Fruit fly (Drosophila melanogaster) whole organism, prepupa: ENCODE data around the gene Mp.

ENCODE experiments used
- Blimp-1 ChIP-seq: fragments of 200-800 bp; sonication (Bioruptor generic); optimal IDR thresholded peaks from 3 replicates; lab custom pipeline; 2017; ENCODE audit warnings: missing biosample characterization, missing genetic modification characterization, mild to moderate bottlenecking, moderate library complexity, missing genetic modification reagents
- CG10669 ChIP-seq: fragments of 200-800 bp; sonication (Bioruptor generic); optimal IDR thresholded peaks from 3 replicates; lab custom pipeline; 2018; ENCODE audit warnings: missing biosample characterization, mild to moderate bottlenecking, missing genetic modification characterization, moderate library complexity
- CG11762 ChIP-seq: fragments of 200-800 bp; sonication (Bioruptor generic); optimal IDR thresholded peaks from 3 replicates; lab custom pipeline; 2016; ENCODE audit warnings: missing biosample characterization, missing genetic modification characterization; ENCODE audit not compliant: insufficient read depth
- CG11902 ChIP-seq: fragments of 200-800 bp; sonication (Bioruptor generic); optimal IDR thresholded peaks from 3 replicates; lab custom pipeline; 2016; ENCODE audit warnings: missing biosample characterization, missing genetic modification characterization
- CG1621 ChIP-seq: fragments of 200-800 bp; sonication (Bioruptor generic); optimal IDR thresholded peaks from 3 replicates; lab custom pipeline; 2018; ENCODE audit warnings: missing biosample characterization, mild to moderate bottlenecking, missing genetic modification characterization
- CG16779 ChIP-seq: fragments of 200-800 bp; sonication (Bioruptor generic); optimal IDR thresholded peaks from 3 replicates; lab custom pipeline; 2017; ENCODE audit warnings: missing biosample characterization, mild to moderate bottlenecking, missing genetic modification characterization
- CG3032 ChIP-seq: fragments of 200-800 bp; optimal IDR thresholded peaks from 2 replicates; lab custom pipeline; 2019; ENCODE audit warnings: missing biosample characterization, mild to moderate bottlenecking, missing genetic modification characterization, moderate library complexity
- CG32006 ChIP-seq: fragments of 200-800 bp; sonication (Bioruptor generic); optimal IDR thresholded peaks from 3 replicates; lab custom pipeline; 2017; ENCODE audit warnings: missing biosample characterization, mild to moderate bottlenecking, missing genetic modification characterization
- CG34406 ChIP-seq: fragments of 200-800 bp; sonication (Bioruptor generic); optimal IDR thresholded peaks from 3 replicates; lab custom pipeline; 2016; ENCODE audit warnings: missing biosample characterization, missing genetic modification characterization
- CG3919 ChIP-seq: fragments of 200-800 bp; sonication (Bioruptor generic); optimal IDR thresholded peaks from 3 replicates; lab custom pipeline; 2016; ENCODE audit warnings: missing biosample characterization, missing genetic modification characterization
- CG4318 ChIP-seq: fragments of 200-800 bp; sonication (Bioruptor generic); optimal IDR thresholded peaks from 3 replicates; lab custom pipeline; 2017; ENCODE audit warnings: missing biosample characterization, mild to moderate bottlenecking, missing genetic modification characterization
- CG6163 ChIP-seq: fragments of 200-800 bp; sonication (Bioruptor generic); IDR thresholded peaks from 3 replicates; pipeline ENCODE4 v1.3.6; 2022; ENCODE audit warnings: missing biosample characterization, missing genetic modification characterization
- CG6276 ChIP-seq: fragments of 200-800 bp; sonication (Bioruptor generic); optimal IDR thresholded peaks from 2 replicates; lab custom pipeline; 2017; ENCODE audit warnings: missing biosample characterization, mild to moderate bottlenecking, missing genetic modification characterization
- CG6792 ChIP-seq: fragments of 200-800 bp; sonication (Bioruptor generic); optimal IDR thresholded peaks from 3 replicates; lab custom pipeline; 2016; ENCODE audit warnings: missing biosample characterization, missing genetic modification characterization
- CG6808 ChIP-seq: fragments of 200-800 bp; sonication (Bioruptor generic); optimal IDR thresholded peaks from 3 replicates; lab custom pipeline; 2017; ENCODE audit warnings: missing biosample characterization, missing genetic modification characterization, mild to moderate bottlenecking, moderate library complexity, missing genetic modification reagents
- CG6854 ChIP-seq: fragments of 200-800 bp; sonication (Bioruptor generic); optimal IDR thresholded peaks from 2 replicates; lab custom pipeline; 2017; ENCODE audit warnings: missing biosample characterization, mild to moderate bottlenecking, missing genetic modification characterization
- CG7368 ChIP-seq: fragments of 200-800 bp; sonication (Bioruptor generic); optimal IDR thresholded peaks from 3 replicates; lab custom pipeline; 2016; ENCODE audit warnings: missing biosample characterization, missing genetic modification characterization
- CG9139 ChIP-seq: fragments of 200-800 bp; sonication (Bioruptor generic); optimal IDR thresholded peaks from 3 replicates; lab custom pipeline; 2017; ENCODE audit warnings: missing biosample characterization, mild to moderate bottlenecking, missing genetic modification characterization
- Eip75B ChIP-seq: fragments of 200-800 bp; sonication (Bioruptor generic); optimal IDR thresholded peaks from 3 replicates; lab custom pipeline; 2016; ENCODE audit warnings: missing biosample characterization, missing genetic modification characterization
- Eip78C ChIP-seq: fragments of 200-800 bp; sonication (Bioruptor generic); peaks from one replicate; lab custom pipeline; 2016; ENCODE audit warnings: missing biosample characterization, missing genetic modification characterization
- Eip93F ChIP-seq: fragments of 200-800 bp; sonication (Bioruptor generic); optimal IDR thresholded peaks from 2 replicates; lab custom pipeline; 2016; ENCODE audit warnings: missing biosample characterization, mild to moderate bottlenecking, missing genetic modification characterization
- Ets21C ChIP-seq: fragments of 200-800 bp; sonication (Bioruptor generic); optimal IDR thresholded peaks from 3 replicates; lab custom pipeline; 2016; ENCODE audit warnings: missing biosample characterization, missing genetic modification characterization
- Ets96B ChIP-seq: fragments of 200-800 bp; optimal IDR thresholded peaks from 2 replicates; lab custom pipeline; 2019; ENCODE audit warnings: missing biosample characterization, mild to moderate bottlenecking, missing genetic modification characterization, moderate library complexity
- Hr38 ChIP-seq: sonication (Bioruptor generic); optimal IDR thresholded peaks from 2 replicates; lab custom pipeline; 2016; ENCODE audit warnings: missing biosample characterization, missing genetic modification characterization
- Hr39 ChIP-seq: fragments of 200-800 bp; sonication (Bioruptor generic); optimal IDR thresholded peaks from 2 replicates; lab custom pipeline; 2016; ENCODE audit warnings: missing biosample characterization, missing genetic modification characterization
- Met ChIP-seq: fragments of 200-800 bp; sonication (Bioruptor generic); optimal IDR thresholded peaks from 3 replicates; lab custom pipeline; 2016; ENCODE audit warnings: missing biosample characterization, missing genetic modification characterization
- OdsH ChIP-seq: fragments of 200-800 bp; sonication (Bioruptor generic); optimal IDR thresholded peaks from 3 replicates; lab custom pipeline; 2016; ENCODE audit warnings: missing biosample characterization, missing genetic modification characterization
- Smox ChIP-seq: fragments of 200-800 bp; sonication (Bioruptor generic); optimal IDR thresholded peaks from 3 replicates; lab custom pipeline; 2016; ENCODE audit warnings: missing biosample characterization, missing genetic modification characterization
- Sox102F ChIP-seq: fragments of 200-800 bp; sonication (Bioruptor generic); optimal IDR thresholded peaks from 2 replicates; lab custom pipeline; 2016; ENCODE audit warnings: missing biosample characterization, mild to moderate bottlenecking, missing genetic modification characterization
- Sox14 ChIP-seq: fragments of 200-800 bp; sonication (Bioruptor generic); optimal IDR thresholded peaks from 3 replicates; lab custom pipeline; 2016; ENCODE audit warnings: missing biosample characterization, missing genetic modification characterization
- Sox15 ChIP-seq: fragments of 200-800 bp; sonication (Bioruptor generic); optimal IDR thresholded peaks from 3 replicates; lab custom pipeline; 2016; ENCODE audit warnings: missing biosample characterization, missing genetic modification characterization
- achi ChIP-seq: fragments of 200-800 bp; sonication (Bioruptor generic); optimal IDR thresholded peaks from 3 replicates; lab custom pipeline; 2016; ENCODE audit warnings: missing biosample characterization, missing genetic modification characterization
- acj6 ChIP-seq: fragments of 200-800 bp; sonication (Bioruptor generic); optimal IDR thresholded peaks from 3 replicates; lab custom pipeline; 2016; ENCODE audit warnings: missing biosample characterization, missing genetic modification characterization
- cyc ChIP-seq: fragments of 200-800 bp; sonication (Bioruptor generic); optimal IDR thresholded peaks from 3 replicates; lab custom pipeline; 2016; ENCODE audit warnings: missing biosample characterization, missing genetic modification characterization
- dac ChIP-seq: fragments of 200-800 bp; sonication (Bioruptor generic); optimal IDR thresholded peaks from 2 replicates; lab custom pipeline; 2017; ENCODE audit warnings: missing biosample characterization, mild to moderate bottlenecking, missing genetic modification characterization
- dsx ChIP-seq: fragments of 200-800 bp; optimal IDR thresholded peaks from 3 replicates; lab custom pipeline; 2019; ENCODE audit warnings: missing biosample characterization, mild to moderate bottlenecking, missing genetic modification characterization, moderate library complexity; ENCODE audit not compliant: poor library complexity, severe bottlenecking
- eg ChIP-seq: fragments of 200-800 bp; sonication (Bioruptor generic); IDR thresholded peaks from 3 replicates; pipeline ENCODE4 v1.3.6; 2022; ENCODE audit warnings: missing biosample characterization, missing genetic modification characterization
- esn ChIP-seq: fragments of 200-800 bp; sonication (Bioruptor generic); optimal IDR thresholded peaks from 2 replicates; lab custom pipeline; 2016; ENCODE audit warnings: missing biosample characterization, mild to moderate bottlenecking, missing genetic modification characterization, moderate library complexity
- fd59A ChIP-seq: fragments of 200-800 bp; sonication (Bioruptor generic); optimal IDR thresholded peaks from 2 replicates; lab custom pipeline; 2017; ENCODE audit warnings: missing biosample characterization, mild to moderate bottlenecking, missing genetic modification characterization, missing genetic modification reagents
- fd85E ChIP-seq: fragments of 200-800 bp; sonication (Bioruptor generic); optimal IDR thresholded peaks from 3 replicates; lab custom pipeline; 2016; ENCODE audit warnings: missing biosample characterization, missing genetic modification characterization
- fkh ChIP-seq: fragments of 200-800 bp; sonication (Bioruptor generic); optimal IDR thresholded peaks from 3 replicates; lab custom pipeline; 2017; ENCODE audit warnings: missing biosample characterization, mild to moderate bottlenecking, missing genetic modification characterization, moderate library complexity
- lz ChIP-seq: fragments of 200-800 bp; sonication (Bioruptor generic); optimal IDR thresholded peaks from 3 replicates; lab custom pipeline; 2016; ENCODE audit warnings: missing biosample characterization, missing genetic modification characterization
- net ChIP-seq: fragments of 200-800 bp; sonication (Bioruptor generic); optimal IDR thresholded peaks from 3 replicates; lab custom pipeline; 2016; ENCODE audit warnings: missing biosample characterization, missing genetic modification characterization
- pdm3 ChIP-seq: fragments of 200-800 bp; sonication (Bioruptor generic); optimal IDR thresholded peaks from 3 replicates; lab custom pipeline; 2016; ENCODE audit warnings: missing biosample characterization, missing genetic modification characterization
- salr ChIP-seq, 2 experiments: fragments of 200-800 bp; sonication (Bioruptor generic); optimal IDR thresholded peaks; 3 replicates each; lab custom pipeline; 2016 to 2018; ENCODE audit warnings: missing biosample characterization in 2 of 2, missing genetic modification characterization in 2 of 2, mild to moderate bottlenecking in 1 of 2
- spab ChIP-seq: fragments of 200-800 bp; sonication (Bioruptor generic); optimal IDR thresholded peaks from 2 replicates; lab custom pipeline; 2017; ENCODE audit warnings: missing biosample characterization, mild to moderate bottlenecking, missing genetic modification characterization, missing genetic modification reagents
- topi ChIP-seq: fragments of 200-800 bp; sonication (Bioruptor generic); optimal IDR thresholded peaks from 3 replicates; lab custom pipeline; 2016; ENCODE audit warnings: missing biosample characterization, missing genetic modification characterization
- vri ChIP-seq: fragments of 200-800 bp; sonication (Bioruptor generic); optimal IDR thresholded peaks from 3 replicates; lab custom pipeline; 2016; ENCODE audit warnings: missing biosample characterization, mild to moderate bottlenecking, missing genetic modification characterization

Gene Mp

dm6 chr3L:7094548-7095072 is 96.0 kb downstream of the Mp start, which contains the start of gene form3:
Gene form3 (plus strand): TSS chr3L:7094818.
- TF ChIP-seq fd59A (no peak), Eip78C (GFP tag; lab: Kevin White, UChicago) (peak; percentile 29), dsx (GFP tag; lab: Kevin White, UChicago) (peak; percentile 6), CG6163 (GFP tag; lab: Robert Waterston, UW) (peak; percentile 39; the same call in 1 of the 3 replicates), CG6854 (GFP tag; lab: Kevin White, UChicago) (peak; percentile 38), CG1621 (peak; percentile 86), CG11762 (no peak)

DNA sequence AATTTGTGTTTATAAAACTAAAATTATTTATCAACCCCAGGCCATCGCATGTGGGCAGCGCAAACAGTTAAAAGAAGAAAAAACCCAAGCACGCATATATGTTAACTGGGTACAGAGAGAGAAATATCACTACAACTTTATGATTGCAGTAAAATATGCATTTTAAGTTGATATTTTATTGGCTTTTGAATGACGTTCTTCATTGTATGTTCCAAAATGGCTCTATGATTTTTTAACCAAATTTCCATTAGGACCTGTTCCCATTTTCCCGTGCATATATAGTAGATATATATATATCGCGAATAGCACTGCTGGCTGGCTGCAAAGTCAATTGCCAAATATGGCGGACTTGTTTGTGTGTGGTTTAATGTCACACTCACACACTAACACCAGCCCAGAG is 97.9 kb downstream of the Mp start:
- TF ChIP-seq CG6808 (GFP tag; lab: Kevin White, UChicago) = no peak
- TF ChIP-seq achi (GFP tag; lab: Kevin White, UChicago) = no peak
- no peak for TF ChIP-seq dac
- TF ChIP-seq acj6 (GFP tag; lab: Kevin White, UChicago) = peak; percentile 10
- no peak for TF ChIP-seq CG7368 (GFP tag; lab: Kevin White, UChicago)
- TF ChIP-seq CG6276 (GFP tag; lab: Kevin White, UChicago) = peak; percentile 33
- TF ChIP-seq Eip93F (GFP tag; lab: Kevin White, UChicago) = no peak
- peak; percentile 3 for TF ChIP-seq Met (GFP tag; lab: Kevin White, UChicago)
- TF ChIP-seq Eip75B (GFP tag; lab: Kevin White, UChicago) = no peak
- TF ChIP-seq OdsH (GFP tag; lab: Kevin White, UChicago) = no peak
- no peak for TF ChIP-seq Hr38 (GFP tag; lab: Kevin White, UChicago)
- TF ChIP-seq CG3032 = no peak
- peak; percentile 18 for TF ChIP-seq pdm3
- no peak for TF ChIP-seq vri (GFP tag; lab: Kevin White, UChicago)
- TF ChIP-seq CG6854 (GFP tag; lab: Kevin White, UChicago) = no peak
- TF ChIP-seq dsx (GFP tag; lab: Kevin White, UChicago) = no peak
- TF ChIP-seq lz (GFP tag; lab: Kevin White, UChicago) = no peak
- TF ChIP-seq CG34406 (GFP tag; lab: Kevin White, UChicago) = no peak
- no peak for TF ChIP-seq Ets21C (GFP tag; lab: Kevin White, UChicago)
- no peak for TF ChIP-seq topi (GFP tag; lab: Kevin White, UChicago)
- TF ChIP-seq CG9139 (GFP tag; lab: Kevin White, UChicago) = no peak
- peak; percentile 48 for TF ChIP-seq CG32006 (GFP tag; lab: Kevin White, UChicago)
- no peak for TF ChIP-seq fd85E (GFP tag; lab: Kevin White, UChicago)
- peak; percentile 56; the same call in 2 of the 3 replicates for TF ChIP-seq CG6163 (GFP tag; lab: Robert Waterston, UW)
- no peak for TF ChIP-seq Sox102F (GFP tag; lab: Kevin White, UChicago)
- TF ChIP-seq Smox (GFP tag; lab: Kevin White, UChicago) = no peak
- no peak for TF ChIP-seq Sox15
- TF ChIP-seq cyc (GFP tag; lab: Kevin White, UChicago) = no peak
- TF ChIP-seq Hr39 (GFP tag; lab: Kevin White, UChicago) = peak; percentile 25
- peak; percentile 2 for TF ChIP-seq CG4318 (GFP tag; lab: Kevin White, UChicago)
- TF ChIP-seq net = peak; percentile 1
- no peak for TF ChIP-seq spab (GFP tag; lab: Kevin White, UChicago)
- no peak for TF ChIP-seq fkh (GFP tag; lab: Kevin White, UChicago)
- no peak for TF ChIP-seq CG11902 (GFP tag; lab: Kevin White, UChicago)
- no peak for TF ChIP-seq CG16779 (tag; lab: Kevin White, UChicago)
- no peak for TF ChIP-seq CG10669
- TF ChIP-seq Ets96B (tag; lab: Kevin White, UChicago) = no peak
- peak in 1 of 2 experiments; percentile 8 for TF ChIP-seq salr (GFP tag; optimal IDR thresholded peaks at IDR 0.05; lab: Kevin White, UChicago)
- no peak for TF ChIP-seq CG1621
- no peak for TF ChIP-seq Sox14 (GFP tag; lab: Kevin White, UChicago)
- no peak for TF ChIP-seq fd59A
- TF ChIP-seq Blimp-1 (GFP tag; lab: Kevin White, UChicago) = no peak
- TF ChIP-seq eg = peak; percentile 77
- peak; percentile 27 for TF ChIP-seq CG3919 (GFP tag; lab: Kevin White, UChicago)
- TF ChIP-seq CG11762 = no peak
- TF ChIP-seq Eip78C (GFP tag; lab: Kevin White, UChicago) = peak; percentile 63
- TF ChIP-seq CG6792 (GFP tag; lab: Kevin White, UChicago) = no peak
- TF ChIP-seq esn (GFP tag; lab: Kevin White, UChicago) = no peak
